Fruit fly (Drosophila melanogaster) Kc167 (cell line): Measurements from ENCODE around the gene CG31612.

ENCODE experiments used
- Myc ChIP-seq: fragments of >200 bp; optimal IDR thresholded peaks from 2 replicates; lab custom pipeline; 2017; ENCODE audit warnings: missing external identifiers
- Sin3A ChIP-seq: fragments of >200 bp; optimal IDR thresholded peaks from 2 replicates; lab custom pipeline; 2018; ENCODE audit warnings: missing external identifiers
- h ChIP-seq: fragments of >200 bp; optimal IDR thresholded peaks from 3 replicates; lab custom pipeline; 2018; ENCODE audit warnings: missing external identifiers
- insv ChIP-seq: fragments of >200 bp; optimal IDR thresholded peaks from 3 replicates; lab custom pipeline; 2018; ENCODE audit warnings: missing external identifiers
- psq ChIP-seq: fragments of >200 bp; optimal IDR thresholded peaks from 2 replicates; lab custom pipeline; 2017; ENCODE audit warnings: missing external identifiers
- ttk ChIP-seq: sonication (Bioruptor generic); optimal IDR thresholded peaks from 2 replicates; lab custom pipeline; 2017; ENCODE audit warnings: missing external identifiers

CG31612 gene

DNA sequence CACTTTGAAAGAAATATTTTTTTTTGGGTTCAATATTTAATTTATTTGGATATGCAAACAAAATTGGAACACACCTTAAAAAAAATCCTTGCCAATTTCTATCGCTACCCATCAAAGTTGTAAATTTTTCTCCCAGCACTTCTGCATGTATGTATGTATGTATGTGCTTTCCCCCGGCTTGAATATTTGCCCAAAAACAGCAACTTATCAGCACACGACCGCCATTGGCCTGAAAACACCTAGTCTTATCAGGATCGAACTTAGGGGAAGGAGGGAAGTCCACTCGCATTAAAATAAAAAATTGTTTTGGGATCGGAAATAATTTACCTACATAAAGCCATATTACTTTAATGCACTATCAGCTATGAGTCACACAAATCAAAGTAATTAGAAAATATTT is 41.2 kb downstream of the CG31612 start:
- TF ChIP-seq h (lab: Kevin White, UChicago) (no peak), psq (lab: Kevin White, UChicago) (no peak), ttk (lab: Kevin White, UChicago) (no peak), insv (lab: Kevin White, UChicago) (no peak), Sin3A (lab: Kevin White, UChicago) (no peak), Myc (lab: Kevin White, UChicago) (no peak)

DNA sequence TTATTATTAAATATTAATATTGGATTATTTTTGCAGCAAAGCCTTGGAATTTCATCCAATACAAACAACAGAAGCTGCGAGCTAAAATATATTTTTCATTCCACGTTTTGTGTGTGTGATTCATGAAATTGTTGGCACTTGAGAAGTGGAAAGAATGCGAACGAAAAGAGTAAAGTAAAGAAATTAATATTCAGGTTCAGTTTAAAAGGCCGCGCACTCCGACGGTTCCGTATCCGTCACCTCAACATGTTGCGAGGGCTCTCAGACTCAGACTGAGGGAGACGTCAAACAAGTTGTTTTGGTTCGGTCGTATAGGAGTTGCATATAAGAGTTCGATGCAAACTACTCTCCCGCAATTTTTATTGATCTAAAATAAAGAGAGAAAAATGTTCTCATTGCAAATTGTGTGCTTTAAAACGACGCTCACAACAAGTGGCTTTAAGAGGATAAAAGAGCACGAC is 41.8 kb downstream of the CG31612 start:
- no peak for TF ChIP-seq psq (lab: Kevin White, UChicago)
- no peak for TF ChIP-seq ttk (lab: Kevin White, UChicago)
- no peak for TF ChIP-seq Sin3A (lab: Kevin White, UChicago)
- TF ChIP-seq h (lab: Kevin White, UChicago): no peak
- no peak for TF ChIP-seq Myc (lab: Kevin White, UChicago)
- no peak for TF ChIP-seq insv (lab: Kevin White, UChicago)

DNA sequence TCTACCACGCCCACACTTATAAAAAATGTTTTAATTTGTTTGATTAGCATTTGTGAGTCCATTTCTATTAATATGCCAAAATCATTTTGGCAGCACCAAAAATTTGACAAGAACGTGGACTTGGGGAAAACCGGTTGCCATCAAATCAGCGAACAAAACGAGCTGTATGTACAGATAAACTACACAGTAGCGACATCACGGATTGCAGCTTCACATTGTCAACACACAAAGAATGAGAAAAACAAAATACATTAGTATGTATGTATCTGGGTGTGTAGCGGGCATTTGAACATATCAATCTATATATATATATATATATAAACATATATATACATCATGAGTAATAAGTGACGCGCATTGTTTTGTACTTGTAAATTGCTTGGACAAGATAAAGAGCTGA is 42.4 kb downstream of the CG31612 start:
- no peak for TF ChIP-seq Sin3A (lab: Kevin White, UChicago)
- TF ChIP-seq ttk (lab: Kevin White, UChicago): no peak
- no peak for TF ChIP-seq psq (lab: Kevin White, UChicago)
- no peak for TF ChIP-seq h (lab: Kevin White, UChicago)
- TF ChIP-seq insv (lab: Kevin White, UChicago): no peak
- no peak for TF ChIP-seq Myc (lab: Kevin White, UChicago)

DNA sequence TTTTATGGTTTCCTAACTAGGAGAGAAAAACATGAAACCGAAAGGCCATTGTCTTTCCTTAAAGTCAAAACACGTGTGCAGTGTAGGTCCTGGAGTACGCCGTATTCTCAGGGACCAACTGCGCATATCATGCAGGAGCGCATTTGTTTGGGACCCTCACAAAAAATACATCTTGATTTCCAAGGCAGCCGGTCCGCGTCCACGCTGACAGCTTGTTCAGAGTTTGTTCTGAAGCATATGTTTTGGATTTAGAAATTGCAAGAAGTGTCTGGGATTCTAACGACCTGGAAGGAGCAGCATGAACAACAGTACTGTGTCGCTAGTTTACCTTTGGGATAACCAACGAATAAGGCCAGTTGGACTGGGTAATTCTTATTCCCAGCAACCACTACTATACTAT is 46.3 kb downstream of the CG31612 start:
- TF ChIP-seq Sin3A (lab: Kevin White, UChicago): no peak
- TF ChIP-seq psq (lab: Kevin White, UChicago): no peak
- no peak for TF ChIP-seq insv (lab: Kevin White, UChicago)
- TF ChIP-seq Myc (lab: Kevin White, UChicago): no peak
- TF ChIP-seq h (lab: Kevin White, UChicago): no peak
- TF ChIP-seq ttk (lab: Kevin White, UChicago): no peak

DNA sequence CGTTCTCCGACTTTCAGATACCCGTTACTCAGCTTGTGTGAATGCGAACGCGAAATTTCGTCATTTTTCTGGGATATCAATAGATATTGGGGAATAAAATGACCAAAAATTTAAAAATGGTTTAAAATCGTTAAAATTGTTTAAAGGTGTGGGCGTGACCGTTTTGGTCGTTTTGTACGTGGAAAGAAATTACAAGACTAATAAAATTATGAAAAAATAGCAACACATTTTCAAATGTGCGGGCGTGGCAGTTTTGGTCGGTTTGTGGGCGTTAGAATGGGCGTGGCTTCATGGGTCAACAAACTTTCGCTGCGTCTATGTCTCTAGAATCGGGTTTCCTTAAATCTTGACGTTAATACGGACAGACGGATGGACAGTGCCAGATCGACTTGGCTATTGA is 69.2 kb downstream of the CG31612 start:
- no peak for TF ChIP-seq ttk (lab: Kevin White, UChicago)
- no peak for TF ChIP-seq psq (lab: Kevin White, UChicago)
- TF ChIP-seq Sin3A (lab: Kevin White, UChicago): no peak
- no peak for TF ChIP-seq Myc (lab: Kevin White, UChicago)
- no peak for TF ChIP-seq insv (lab: Kevin White, UChicago)
